Fruit fly (Drosophila melanogaster) whole organism, prepupa: ENCODE measurements around the gene CG9135.

Experiments used
- Blimp-1 ChIP-seq: fragments of 200-800 bp; sonication (Bioruptor generic); optimal IDR thresholded peaks from 3 replicates; lab custom pipeline; 2017; ENCODE audit warnings: missing biosample characterization, missing genetic modification characterization, mild to moderate bottlenecking, moderate library complexity, missing genetic modification reagents
- CG11294 ChIP-seq: fragments of 200-800 bp; sonication (Bioruptor generic); IDR thresholded peaks from 2 replicates; pipeline ENCODE4 v1.3.6; 2022; ENCODE audit warnings: missing biosample characterization, missing genetic modification characterization
- CG11762 ChIP-seq: fragments of 200-800 bp; sonication (Bioruptor generic); optimal IDR thresholded peaks from 3 replicates; lab custom pipeline; 2016; ENCODE audit warnings: missing biosample characterization, missing genetic modification characterization; ENCODE audit not compliant: insufficient read depth
- CG11902 ChIP-seq: fragments of 200-800 bp; sonication (Bioruptor generic); optimal IDR thresholded peaks from 3 replicates; lab custom pipeline; 2016; ENCODE audit warnings: missing biosample characterization, missing genetic modification characterization
- CG15336 ChIP-seq: fragments of 200-800 bp; sonication (Bioruptor generic); IDR thresholded peaks from 2 replicates; pipeline ENCODE4 v1.3.6; 2022; ENCODE audit warnings: missing biosample characterization, missing genetic modification characterization
- CG16779 ChIP-seq: fragments of 200-800 bp; sonication (Bioruptor generic); optimal IDR thresholded peaks from 3 replicates; lab custom pipeline; 2017; ENCODE audit warnings: missing biosample characterization, mild to moderate bottlenecking, missing genetic modification characterization
- CG3032 ChIP-seq: fragments of 200-800 bp; optimal IDR thresholded peaks from 2 replicates; lab custom pipeline; 2019; ENCODE audit warnings: missing biosample characterization, mild to moderate bottlenecking, missing genetic modification characterization, moderate library complexity
- CG31627 ChIP-seq: fragments of 200-800 bp; sonication (Bioruptor generic); optimal IDR thresholded peaks from 3 replicates; lab custom pipeline; 2016; ENCODE audit warnings: missing biosample characterization, missing genetic modification characterization
- CG32006 ChIP-seq: fragments of 200-800 bp; sonication (Bioruptor generic); optimal IDR thresholded peaks from 3 replicates; lab custom pipeline; 2017; ENCODE audit warnings: missing biosample characterization, mild to moderate bottlenecking, missing genetic modification characterization
- CG3919 ChIP-seq: fragments of 200-800 bp; sonication (Bioruptor generic); optimal IDR thresholded peaks from 3 replicates; lab custom pipeline; 2016; ENCODE audit warnings: missing biosample characterization, missing genetic modification characterization
- CG4318 ChIP-seq: fragments of 200-800 bp; sonication (Bioruptor generic); optimal IDR thresholded peaks from 3 replicates; lab custom pipeline; 2017; ENCODE audit warnings: missing biosample characterization, mild to moderate bottlenecking, missing genetic modification characterization
- CG6163 ChIP-seq: fragments of 200-800 bp; sonication (Bioruptor generic); IDR thresholded peaks from 3 replicates; pipeline ENCODE4 v1.3.6; 2022; ENCODE audit warnings: missing biosample characterization, missing genetic modification characterization
- CG6792 ChIP-seq: fragments of 200-800 bp; sonication (Bioruptor generic); optimal IDR thresholded peaks from 3 replicates; lab custom pipeline; 2016; ENCODE audit warnings: missing biosample characterization, missing genetic modification characterization
- CG6854 ChIP-seq: fragments of 200-800 bp; sonication (Bioruptor generic); optimal IDR thresholded peaks from 2 replicates; lab custom pipeline; 2017; ENCODE audit warnings: missing biosample characterization, mild to moderate bottlenecking, missing genetic modification characterization
- CG7368 ChIP-seq: fragments of 200-800 bp; sonication (Bioruptor generic); optimal IDR thresholded peaks from 3 replicates; lab custom pipeline; 2016; ENCODE audit warnings: missing biosample characterization, missing genetic modification characterization
- CG8119 ChIP-seq: fragments of 200-800 bp; sonication (Bioruptor generic); IDR thresholded peaks from 3 replicates; pipeline ENCODE4 v1.3.6; 2022; ENCODE audit warnings: missing biosample characterization, missing genetic modification characterization
- CG8319 ChIP-seq: fragments of 200-800 bp; sonication (Bioruptor generic); optimal IDR thresholded peaks from 3 replicates; lab custom pipeline; 2016; ENCODE audit warnings: missing biosample characterization, missing genetic modification characterization
- Eip75B ChIP-seq: fragments of 200-800 bp; sonication (Bioruptor generic); optimal IDR thresholded peaks from 3 replicates; lab custom pipeline; 2016; ENCODE audit warnings: missing biosample characterization, missing genetic modification characterization
- Ets21C ChIP-seq: fragments of 200-800 bp; sonication (Bioruptor generic); optimal IDR thresholded peaks from 3 replicates; lab custom pipeline; 2016; ENCODE audit warnings: missing biosample characterization, missing genetic modification characterization
- Ets96B ChIP-seq: fragments of 200-800 bp; optimal IDR thresholded peaks from 2 replicates; lab custom pipeline; 2019; ENCODE audit warnings: missing biosample characterization, mild to moderate bottlenecking, missing genetic modification characterization, moderate library complexity
- Lpt ChIP-seq: fragments of 200-800 bp; sonication (Bioruptor generic); optimal IDR thresholded peaks from 3 replicates; lab custom pipeline; 2016; ENCODE audit warnings: missing biosample characterization, missing genetic modification characterization
- Met ChIP-seq: fragments of 200-800 bp; sonication (Bioruptor generic); optimal IDR thresholded peaks from 3 replicates; lab custom pipeline; 2016; ENCODE audit warnings: missing biosample characterization, missing genetic modification characterization
- OdsH ChIP-seq: fragments of 200-800 bp; sonication (Bioruptor generic); optimal IDR thresholded peaks from 3 replicates; lab custom pipeline; 2016; ENCODE audit warnings: missing biosample characterization, missing genetic modification characterization
- Smox ChIP-seq: fragments of 200-800 bp; sonication (Bioruptor generic); optimal IDR thresholded peaks from 3 replicates; lab custom pipeline; 2016; ENCODE audit warnings: missing biosample characterization, missing genetic modification characterization
- Sox14 ChIP-seq: fragments of 200-800 bp; sonication (Bioruptor generic); optimal IDR thresholded peaks from 3 replicates; lab custom pipeline; 2016; ENCODE audit warnings: missing biosample characterization, missing genetic modification characterization
- acj6 ChIP-seq: fragments of 200-800 bp; sonication (Bioruptor generic); optimal IDR thresholded peaks from 3 replicates; lab custom pipeline; 2016; ENCODE audit warnings: missing biosample characterization, missing genetic modification characterization
- cyc ChIP-seq: fragments of 200-800 bp; sonication (Bioruptor generic); optimal IDR thresholded peaks from 3 replicates; lab custom pipeline; 2016; ENCODE audit warnings: missing biosample characterization, missing genetic modification characterization
- dac ChIP-seq: fragments of 200-800 bp; sonication (Bioruptor generic); optimal IDR thresholded peaks from 2 replicates; lab custom pipeline; 2017; ENCODE audit warnings: missing biosample characterization, mild to moderate bottlenecking, missing genetic modification characterization
- dsx ChIP-seq: fragments of 200-800 bp; optimal IDR thresholded peaks from 3 replicates; lab custom pipeline; 2019; ENCODE audit warnings: missing biosample characterization, mild to moderate bottlenecking, missing genetic modification characterization, moderate library complexity; ENCODE audit not compliant: poor library complexity, severe bottlenecking
- esn ChIP-seq: fragments of 200-800 bp; sonication (Bioruptor generic); optimal IDR thresholded peaks from 2 replicates; lab custom pipeline; 2016; ENCODE audit warnings: missing biosample characterization, mild to moderate bottlenecking, missing genetic modification characterization, moderate library complexity
- fd85E ChIP-seq: fragments of 200-800 bp; sonication (Bioruptor generic); optimal IDR thresholded peaks from 3 replicates; lab custom pipeline; 2016; ENCODE audit warnings: missing biosample characterization, missing genetic modification characterization
- fkh ChIP-seq: fragments of 200-800 bp; sonication (Bioruptor generic); optimal IDR thresholded peaks from 3 replicates; lab custom pipeline; 2017; ENCODE audit warnings: missing biosample characterization, mild to moderate bottlenecking, missing genetic modification characterization, moderate library complexity
- lz ChIP-seq: fragments of 200-800 bp; sonication (Bioruptor generic); optimal IDR thresholded peaks from 3 replicates; lab custom pipeline; 2016; ENCODE audit warnings: missing biosample characterization, missing genetic modification characterization
- pdm3 ChIP-seq: fragments of 200-800 bp; sonication (Bioruptor generic); optimal IDR thresholded peaks from 3 replicates; lab custom pipeline; 2016; ENCODE audit warnings: missing biosample characterization, missing genetic modification characterization
- salr ChIP-seq, 2 experiments: fragments of 200-800 bp; sonication (Bioruptor generic); optimal IDR thresholded peaks; 3 replicates each; lab custom pipeline; 2016 to 2018; ENCODE audit warnings: missing biosample characterization in 2 of 2, missing genetic modification characterization in 2 of 2, mild to moderate bottlenecking in 1 of 2
- spab ChIP-seq: fragments of 200-800 bp; sonication (Bioruptor generic); optimal IDR thresholded peaks from 2 replicates; lab custom pipeline; 2017; ENCODE audit warnings: missing biosample characterization, mild to moderate bottlenecking, missing genetic modification characterization, missing genetic modification reagents
- svp ChIP-seq: fragments of 200-800 bp; sonication (Bioruptor generic); peaks from one replicate; lab custom pipeline; 2016; ENCODE audit warnings: missing biosample characterization, missing genetic modification characterization
- topi ChIP-seq: fragments of 200-800 bp; sonication (Bioruptor generic); optimal IDR thresholded peaks from 3 replicates; lab custom pipeline; 2016; ENCODE audit warnings: missing biosample characterization, missing genetic modification characterization

Gene CG9135

DNA sequence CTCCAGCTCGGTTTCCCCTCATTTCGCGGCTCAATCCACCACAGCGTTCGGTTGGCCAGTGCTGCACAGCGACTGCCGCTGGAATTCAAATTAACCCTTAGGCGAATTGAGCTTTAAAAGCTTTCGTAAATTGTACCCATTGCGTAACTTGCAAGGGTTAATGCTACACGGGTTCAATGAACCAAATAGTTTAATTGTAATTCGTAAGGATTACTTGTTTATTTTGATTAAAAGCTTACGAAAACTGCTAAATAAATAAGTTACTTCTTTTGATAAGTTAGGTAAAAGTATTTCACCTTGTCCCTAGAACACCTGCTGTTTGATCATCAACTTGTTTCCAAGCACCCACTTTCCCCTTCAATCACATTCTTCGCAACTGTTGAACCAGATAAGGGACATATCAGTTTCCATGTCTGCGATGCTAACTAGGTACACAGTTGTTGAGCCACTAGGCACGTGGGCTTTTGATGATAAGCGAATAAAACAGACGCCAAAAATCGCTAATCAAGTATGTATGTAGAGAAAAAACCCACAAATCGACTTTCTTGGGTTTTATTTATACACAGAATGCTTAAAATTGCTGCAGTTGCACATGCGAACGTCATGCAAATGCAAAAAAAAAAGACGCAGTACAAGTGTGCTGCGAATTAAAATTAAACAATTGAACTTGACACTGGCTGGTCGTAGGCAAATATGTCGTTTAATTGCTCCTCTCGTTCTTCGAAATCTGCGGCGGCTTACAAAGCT lies 4.5 kb upstream of the CG9135 start, which contains the start of gene Pfas (continued):
- TF ChIP-seq fkh (GFP tag; lab: Kevin White, UChicago) (peak; percentile 40), dac (GFP tag; lab: Kevin White, UChicago) (no peak), lz (GFP tag; lab: Kevin White, UChicago) (peak; percentile 70), CG6163 (GFP tag; lab: Robert Waterston, UW) (peak; percentile 52; the same call in 2 of the 3 replicates), CG11294 (peak; percentile 29; the same call in 1 of the 2 replicates), spab (no peak), CG11902 (GFP tag; lab: Kevin White, UChicago) (no peak), svp (GFP tag; lab: Kevin White, UChicago) (no peak), esn (GFP tag; lab: Kevin White, UChicago) (peak; percentile 76), OdsH (GFP tag; lab: Kevin White, UChicago) (no peak), CG3919 (GFP tag; lab: Kevin White, UChicago) (peak; percentile 66), dsx (GFP tag; lab: Kevin White, UChicago) (no peak), Lpt (peak; percentile 8), Eip75B (peak; percentile 58), CG8119 (GFP tag; lab: Robert Waterston, UW) (no peak), Ets96B (tag; lab: Kevin White, UChicago) (peak; percentile 29), cyc (GFP tag; lab: Kevin White, UChicago) (peak; percentile 52), CG6854 (peak; percentile 26), CG15336 (GFP tag; lab: Robert Waterston, UW) (0 out of 2 replicates have a peak, but pooled peaks have one; percentile 33), fd85E (GFP tag; lab: Kevin White, UChicago) (no peak), Sox14 (GFP tag; lab: Kevin White, UChicago) (peak; percentile 65), salr (GFP tag; optimal IDR thresholded peaks at IDR 0.05; lab: Kevin White, UChicago) (no peak), topi (peak; percentile 67), CG4318 (GFP tag; lab: Kevin White, UChicago) (no peak), acj6 (GFP tag; lab: Kevin White, UChicago) (peak; percentile 64), CG6792 (GFP tag; lab: Kevin White, UChicago) (peak; percentile 60), pdm3 (GFP tag; lab: Kevin White, UChicago) (no peak), Ets21C (GFP tag; lab: Kevin White, UChicago) (no peak), CG31627 (peak; percentile 63), CG32006 (GFP tag; lab: Kevin White, UChicago) (peak; percentile 54), Met (GFP tag; lab: Kevin White, UChicago) (no peak), Smox (GFP tag; lab: Kevin White, UChicago) (no peak)

DNA sequence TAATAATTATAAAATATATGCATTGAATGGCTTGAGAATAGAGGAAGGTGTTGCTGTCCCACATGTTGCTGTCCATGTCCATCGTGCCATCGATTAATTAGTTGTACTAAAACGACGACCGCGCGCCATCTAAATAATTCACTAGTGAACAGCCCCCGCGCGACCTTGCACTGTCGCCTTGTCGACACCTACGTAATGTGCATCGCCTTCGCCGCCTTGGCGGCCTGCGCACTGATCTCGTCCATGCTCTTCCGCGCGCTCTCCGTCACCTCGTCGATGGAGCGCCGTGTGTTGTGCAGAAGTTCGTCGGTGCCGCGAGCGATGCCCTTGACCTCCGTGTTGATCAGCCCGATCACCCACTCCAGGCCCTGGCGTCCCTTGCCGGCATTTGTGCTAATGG lies 3.7 kb upstream of the CG9135 start:
- TF ChIP-seq CG11762, result no peak
- no peak for TF ChIP-seq CG16779 (tag; lab: Kevin White, UChicago)
- no peak for TF ChIP-seq dsx (GFP tag; lab: Kevin White, UChicago)
- no peak for TF ChIP-seq CG11294
- TF ChIP-seq CG7368 (GFP tag; lab: Kevin White, UChicago), result no peak
- TF ChIP-seq CG4318 (GFP tag; lab: Kevin White, UChicago), result no peak
- no peak for TF ChIP-seq CG6792 (GFP tag; lab: Kevin White, UChicago)
- TF ChIP-seq pdm3 (GFP tag; lab: Kevin White, UChicago), result no peak
- no peak for TF ChIP-seq CG8119 (GFP tag; lab: Robert Waterston, UW)
- no peak for TF ChIP-seq Blimp-1
- TF ChIP-seq CG8319 (GFP tag; lab: Kevin White, UChicago), result no peak
- no peak for TF ChIP-seq CG3032 (tag; lab: Kevin White, UChicago)
